Fruit fly (Drosophila melanogaster) whole organism, embryonic: Measurements from ENCODE around the gene side-III.
A peak's percentile ranks its signal among the peaks of the same experiment; 100 is the strongest.

Experiments used
- CG10431 ChIP-seq: fragments of 200-800 bp; sonication (Bioruptor generic); optimal IDR thresholded peaks from 3 replicates; lab custom pipeline; 2018; ENCODE audit warnings: missing biosample characterization, mild to moderate bottlenecking, missing genetic modification characterization
- CG10462 ChIP-seq: fragments of 200-800 bp; sonication (Bioruptor generic); optimal IDR thresholded peaks from 2 replicates; lab custom pipeline; 2016; ENCODE audit warnings: missing biosample characterization, missing genetic modification characterization
- CG10565 ChIP-seq: fragments of 200-800 bp; sonication (Bioruptor generic); optimal IDR thresholded peaks from 3 replicates; lab custom pipeline; 2016; ENCODE audit warnings: missing biosample characterization, mild to moderate bottlenecking, missing genetic modification characterization
- CG11560 ChIP-seq: fragments of 200-800 bp; sonication (Bioruptor generic); IDR thresholded peaks from 3 replicates; pipeline ENCODE4 v1.3.6; 2022; ENCODE audit warnings: missing biosample characterization, missing genetic modification characterization
- CG12104 ChIP-seq: fragments of 200-800 bp; sonication (Bioruptor generic); optimal IDR thresholded peaks from 3 replicates; lab custom pipeline; 2016; ENCODE audit warnings: missing biosample characterization, missing genetic modification characterization
- CG12236 ChIP-seq: fragments of 200-800 bp; sonication (Bioruptor generic); optimal IDR thresholded peaks from 2 replicates; lab custom pipeline; 2016; ENCODE audit warnings: missing biosample characterization, missing genetic modification characterization
- CG12391 ChIP-seq: fragments of 200-800 bp; sonication (Bioruptor generic); optimal IDR thresholded peaks from 3 replicates; lab custom pipeline; 2018; ENCODE audit warnings: missing biosample characterization, mild to moderate bottlenecking, missing genetic modification characterization, moderate library complexity
- CG15011 ChIP-seq: fragments of 200-800 bp; sonication (Bioruptor generic); optimal IDR thresholded peaks from 3 replicates; lab custom pipeline; 2018; ENCODE audit warnings: missing biosample characterization, mild to moderate bottlenecking, missing genetic modification characterization
- CG15601 ChIP-seq: fragments of 200-800 bp; sonication (Bioruptor generic); optimal IDR thresholded peaks from 3 replicates; lab custom pipeline; 2019; ENCODE audit warnings: missing biosample characterization, mild to moderate bottlenecking, missing genetic modification characterization, moderate library complexity
- CG1603 ChIP-seq: fragments of 200-800 bp; sonication (Bioruptor generic); optimal IDR thresholded peaks from 2 replicates; lab custom pipeline; 2019; ENCODE audit warnings: missing biosample characterization, mild to moderate bottlenecking, missing genetic modification characterization, moderate library complexity
- CG17568 ChIP-seq: fragments of 200-800 bp; sonication (Bioruptor generic); optimal IDR thresholded peaks from 2 replicates; lab custom pipeline; 2018; ENCODE audit warnings: missing biosample characterization, mild to moderate bottlenecking, missing genetic modification characterization, moderate library complexity
- CG17802 ChIP-seq: fragments of 200-800 bp; sonication (Bioruptor generic); optimal IDR thresholded peaks from 2 replicates; lab custom pipeline; 2018; ENCODE audit warnings: missing biosample characterization, mild to moderate bottlenecking, missing genetic modification characterization, moderate library complexity
- CG2712 ChIP-seq: fragments of 200-800 bp; optimal IDR thresholded peaks from 3 replicates; lab custom pipeline; 2019; ENCODE audit warnings: missing biosample characterization, mild to moderate bottlenecking, missing genetic modification characterization, moderate library complexity
- CG2889 ChIP-seq: fragments of 200-800 bp; sonication (Bioruptor generic); IDR thresholded peaks from 3 replicates; pipeline ENCODE4 v1.3.6; 2022; ENCODE audit warnings: missing biosample characterization, missing genetic modification characterization
- CG4404 ChIP-seq: fragments of 200-800 bp; sonication (Bioruptor generic); IDR thresholded peaks from 2 replicates; pipeline ENCODE4 v1.3.6; 2022; ENCODE audit warnings: missing biosample characterization, missing genetic modification characterization
- CG6765 ChIP-seq: fragments of 200-800 bp; sonication (Bioruptor generic); optimal IDR thresholded peaks from 3 replicates; lab custom pipeline; 2017; ENCODE audit warnings: missing biosample characterization, mild to moderate bottlenecking, missing genetic modification characterization
- CG7556 ChIP-seq: fragments of 200-800 bp; sonication (Bioruptor generic); optimal IDR thresholded peaks from 2 replicates; lab custom pipeline; 2017; ENCODE audit warnings: missing biosample characterization, mild to moderate bottlenecking, missing genetic modification characterization
- CG7928 ChIP-seq: fragments of 200-800 bp; sonication (Bioruptor generic); optimal IDR thresholded peaks from 2 replicates; lab custom pipeline; 2017; ENCODE audit warnings: missing biosample characterization, mild to moderate bottlenecking, missing genetic modification characterization
- CG8089 ChIP-seq: fragments of 200-800 bp; sonication (Bioruptor generic); optimal IDR thresholded peaks from 3 replicates; lab custom pipeline; 2016; ENCODE audit warnings: missing biosample characterization, missing genetic modification characterization
- CG9437 ChIP-seq: fragments of 200-800 bp; sonication (Bioruptor generic); optimal IDR thresholded peaks from 2 replicates; lab custom pipeline; 2018; ENCODE audit warnings: missing biosample characterization, mild to moderate bottlenecking, missing genetic modification characterization
- CG9727 ChIP-seq: fragments of 200-800 bp; sonication (Bioruptor generic); optimal IDR thresholded peaks from 3 replicates; lab custom pipeline; 2017; ENCODE audit warnings: missing biosample characterization, mild to moderate bottlenecking, missing genetic modification characterization
- CG9876 ChIP-seq: fragments of 200-800 bp; sonication (Bioruptor generic); optimal IDR thresholded peaks from 2 replicates; lab custom pipeline; 2016; ENCODE audit warnings: missing biosample characterization, missing genetic modification characterization
- D19B ChIP-seq: fragments of 200-800 bp; sonication (Bioruptor generic); optimal IDR thresholded peaks from 2 replicates; lab custom pipeline; 2017; ENCODE audit warnings: missing biosample characterization, mild to moderate bottlenecking, missing genetic modification characterization
- Dbx ChIP-seq: fragments of 200-800 bp; sonication (Bioruptor generic); IDR thresholded peaks from 3 replicates; pipeline ENCODE4 v1.3.6; 2022; ENCODE audit warnings: missing biosample characterization, missing genetic modification characterization
- Ets65A ChIP-seq: fragments of 200-800 bp; sonication (Bioruptor generic); peaks from one replicate; lab custom pipeline; 2016; ENCODE audit warnings: missing biosample characterization, missing genetic modification characterization
- Gsc ChIP-seq: fragments of 200-800 bp; sonication (Bioruptor generic); IDR thresholded peaks from 2 replicates; pipeline ENCODE4 v1.3.6; 2022; ENCODE audit warnings: missing biosample characterization, missing genetic modification characterization
- Hr78 ChIP-seq, 2 experiments: fragments of 200-800 bp in 1 of 2; fragments of >200 bp in 1 of 2; sonication (Bioruptor generic) in 1 of 2; optimal IDR thresholded peaks; 2 replicates each; lab custom pipeline; 2017 to 2019; ENCODE audit warnings: missing biosample characterization in 2 of 2, missing genetic modification characterization in 2 of 2, mild to moderate bottlenecking in 1 of 2, moderate library complexity in 1 of 2
- Hsf ChIP-seq: fragments of 200-800 bp; sonication (Bioruptor generic); optimal IDR thresholded peaks from 3 replicates; lab custom pipeline; 2016; ENCODE audit warnings: missing biosample characterization, missing genetic modification characterization
- Med ChIP-seq: fragments of 200-800 bp; sonication (Bioruptor generic); peaks from one replicate; lab custom pipeline; 2016; ENCODE audit warnings: missing biosample characterization, missing genetic modification characterization, mild to moderate bottlenecking, inconsistent platforms, moderate library complexity
- Mes4 ChIP-seq: fragments of 200-800 bp; sonication (Bioruptor generic); optimal IDR thresholded peaks from 2 replicates; lab custom pipeline; 2016; ENCODE audit warnings: missing biosample characterization, missing genetic modification characterization
- NC2α ChIP-seq: fragments of 200-800 bp; sonication (Bioruptor generic); optimal IDR thresholded peaks from 2 replicates; lab custom pipeline; 2016; ENCODE audit warnings: missing biosample characterization, missing genetic modification characterization
- Nf-YC ChIP-seq: fragments of 200-800 bp; optimal IDR thresholded peaks from 3 replicates; lab custom pipeline; 2019; ENCODE audit warnings: missing biosample characterization, mild to moderate bottlenecking, missing genetic modification characterization, moderate library complexity
- Spps ChIP-seq: fragments of 200-800 bp; sonication (Bioruptor generic); optimal IDR thresholded peaks from 2 replicates; lab custom pipeline; 2018; ENCODE audit warnings: missing biosample characterization, mild to moderate bottlenecking, missing genetic modification characterization
- YL-1 ChIP-seq: fragments of 200-800 bp; sonication (Bioruptor generic); optimal IDR thresholded peaks from 3 replicates; lab custom pipeline; 2017; ENCODE audit warnings: missing biosample characterization, mild to moderate bottlenecking, missing genetic modification characterization
- ase ChIP-seq: fragments of 200-800 bp; sonication (Bioruptor generic); IDR thresholded peaks from 3 replicates; pipeline ENCODE4 v1.3.6; 2022; ENCODE audit warnings: missing biosample characterization, missing genetic modification characterization
- bcd ChIP-seq: fragments of 200-800 bp; sonication (Bioruptor generic); optimal IDR thresholded peaks from 2 replicates; lab custom pipeline; 2017; ENCODE audit warnings: missing biosample characterization, mild to moderate bottlenecking, missing genetic modification characterization
- crol ChIP-seq: fragments of 200-800 bp; sonication (Bioruptor generic); IDR thresholded peaks from 2 replicates; pipeline ENCODE4 v1.3.6; 2022; ENCODE audit warnings: missing biosample characterization, missing genetic modification characterization
- gcm ChIP-seq: fragments of 200-800 bp; sonication (Bioruptor generic); optimal IDR thresholded peaks from 2 replicates; lab custom pipeline; 2019; ENCODE audit warnings: missing biosample characterization, mild to moderate bottlenecking, missing genetic modification characterization, moderate library complexity
- h ChIP-seq: fragments of >200 bp; optimal IDR thresholded peaks from 2 replicates; lab custom pipeline; 2017
- her ChIP-seq: fragments of 200-800 bp; sonication (Bioruptor generic); optimal IDR thresholded peaks from 2 replicates; lab custom pipeline; 2016; ENCODE audit warnings: missing biosample characterization, missing genetic modification characterization
- lab ChIP-seq: fragments of 200-800 bp; sonication (Bioruptor generic); optimal IDR thresholded peaks from 3 replicates; lab custom pipeline; 2017; ENCODE audit warnings: missing biosample characterization, missing genetic modification characterization, mild to moderate bottlenecking, moderate library complexity, missing genetic modification reagents
- mam ChIP-seq: fragments of 200-800 bp; sonication (Bioruptor generic); optimal IDR thresholded peaks from 3 replicates; lab custom pipeline; 2016; ENCODE audit warnings: missing biosample characterization, missing genetic modification characterization
- pnt ChIP-seq: fragments of 200-800 bp; sonication (Bioruptor generic); optimal IDR thresholded peaks from 3 replicates; lab custom pipeline; 2016; ENCODE audit warnings: missing biosample characterization, missing genetic modification characterization
- pzg ChIP-seq: fragments of 200-800 bp; sonication (Bioruptor generic); optimal IDR thresholded peaks from 3 replicates; lab custom pipeline; 2018; ENCODE audit warnings: missing biosample characterization, mild to moderate bottlenecking, missing genetic modification characterization, moderate library complexity
- row ChIP-seq: fragments of 200-800 bp; sonication (Bioruptor generic); IDR thresholded peaks from 3 replicates; pipeline ENCODE4 v1.3.6; 2022; ENCODE audit warnings: missing biosample characterization, missing genetic modification characterization
- salm ChIP-seq: fragments of 200-800 bp; sonication (Bioruptor generic); optimal IDR thresholded peaks from 2 replicates; lab custom pipeline; 2018; ENCODE audit warnings: missing biosample characterization, mild to moderate bottlenecking, missing genetic modification characterization
- sima ChIP-seq: fragments of 200-800 bp; sonication (Bioruptor generic); optimal IDR thresholded peaks from 2 replicates; lab custom pipeline; 2016; ENCODE audit warnings: missing biosample characterization, missing genetic modification characterization
- so ChIP-seq: fragments of 200-800 bp; sonication (Bioruptor generic); IDR thresholded peaks from 3 replicates; pipeline ENCODE4 v1.3.6; 2022; ENCODE audit warnings: missing biosample characterization, missing genetic modification characterization
- tin ChIP-seq: fragments of 200-800 bp; sonication (Bioruptor generic); optimal IDR thresholded peaks from 3 replicates; lab custom pipeline; 2016; ENCODE audit warnings: missing biosample characterization, missing genetic modification characterization
- toy ChIP-seq: fragments of 200-800 bp; sonication (Bioruptor generic); IDR thresholded peaks from 2 replicates; pipeline ENCODE4 v1.3.6; 2022; ENCODE audit warnings: missing biosample characterization, missing genetic modification characterization
- trh ChIP-seq: fragments of 200-800 bp; sonication (Bioruptor generic); optimal IDR thresholded peaks from 2 replicates; lab custom pipeline; 2016; ENCODE audit warnings: missing biosample characterization, missing genetic modification characterization
- vnd ChIP-seq: fragments of 200-800 bp; sonication (Bioruptor generic); IDR thresholded peaks from 3 replicates; pipeline ENCODE4 v1.3.6; 2022; ENCODE audit warnings: missing biosample characterization, missing genetic modification characterization; ENCODE audit not compliant: partially characterized antibody

side-III gene

dm6 chr3R:5824456-5824855 is 134.9 kb downstream of the side-III start, which contains the start of the genes Sec20 and dgrn (continued):
- TF ChIP-seq CG9876 (GFP tag; lab: Kevin White, UChicago) (no peak), CG7556 (peak; percentile 54), pzg (peak; percentile 77), row (GFP tag; lab: Robert Waterston, UW) (peak; percentile 89), CG11560 (tag; lab: Robert Waterston, UW) (no peak), vnd (GFP tag; lab: Robert Waterston, UW) (peak; percentile 94), CG2712 (peak; percentile 88), CG6765 (GFP tag; lab: Kevin White, UChicago) (peak; percentile 9), crol (GFP tag; lab: Robert Waterston, UW) (no peak), lab (GFP tag; lab: Kevin White, UChicago) (peak; percentile 71), bcd (GFP tag; lab: Kevin White, UChicago) (peak; percentile 62), pnt (peak; percentile 11), D19B (GFP tag; lab: Kevin White, UChicago) (peak; percentile 38), CG10565 (GFP tag; lab: Kevin White, UChicago) (no peak), Nf-YC (tag; lab: Kevin White, UChicago) (peak; percentile 66), CG9727 (GFP tag; lab: Kevin White, UChicago) (peak; percentile 57), CG2889 (no peak), ase (no peak; the same call in 2 of the 3 replicates), h (lab: Kevin White, UChicago) (no peak), CG17802 (no peak), Ets65A (GFP tag; lab: Kevin White, UChicago) (peak; percentile 92), CG12391 (tag; lab: Kevin White, UChicago) (peak; percentile 88), CG15601 (tag; lab: Kevin White, UChicago) (peak; percentile 68), Med (GFP tag; lab: Kevin White, UChicago) (peak; percentile 79), sima (GFP tag; lab: Kevin White, UChicago) (no peak), CG12236 (GFP tag; lab: Kevin White, UChicago) (no peak), tin (GFP tag; lab: Kevin White, UChicago) (peak; percentile 65), CG10431 (GFP tag; lab: Kevin White, UChicago) (no peak), NC2α (GFP tag; lab: Kevin White, UChicago) (no peak), CG7928 (GFP tag; lab: Kevin White, UChicago) (no peak), mam (GFP tag; lab: Kevin White, UChicago) (peak; percentile 51), salm (tag; lab: Kevin White, UChicago) (no peak), Gsc (GFP tag; lab: Robert Waterston, UW) (no peak), Spps (tag; lab: Kevin White, UChicago) (peak; percentile 36), so (no peak; the same call in 2 of the 3 replicates), gcm (GFP tag; lab: Kevin White, UChicago) (peak; percentile 61), Hr78 (GFP tag; optimal IDR thresholded peaks at IDR 0.05; lab: Kevin White, UChicago) (no peak), CG15011 (GFP tag; lab: Kevin White, UChicago) (no peak), CG17568 (GFP tag; lab: Kevin White, UChicago) (peak; percentile 38), CG9437 (peak; percentile 55), CG4404 (GFP tag; lab: Robert Waterston, UW) (peak; percentile 53), trh (GFP tag; lab: Kevin White, UChicago) (no peak), her (no peak), CG1603 (tag; lab: Kevin White, UChicago) (peak; percentile 41), CG12104 (GFP tag; lab: Kevin White, UChicago) (peak; percentile 38), Dbx (GFP tag; lab: Robert Waterston, UW) (peak; percentile 81), YL-1 (GFP tag; lab: Kevin White, UChicago) (peak; percentile 91), CG10462 (GFP tag; lab: Kevin White, UChicago) (peak; percentile 31), Mes4 (GFP tag; lab: Kevin White, UChicago) (peak; percentile 25), toy (GFP tag; lab: Robert Waterston, UW) (no peak; the same call in 1 of the 2 replicates), CG8089 (GFP tag; lab: Kevin White, UChicago) (no peak), Hsf (GFP tag; lab: Kevin White, UChicago) (peak; percentile 64)
